Worm (Caenorhabditis elegans) whole organism, young adult: ENCODE results near the gene B0554.2.

ENCODE experiments used
- B0019.2 ChIP-seq: fragments of 200-800 bp; sonication (Bioruptor generic); conservative IDR thresholded peaks from 2 replicates; pipeline ENCODE4 v1.3.6; 2022; ENCODE audit warnings: missing genetic modification reagents, missing genetic modification characterization, missing compliant biosample characterization
- F22D6.2 ChIP-seq: sonication (generic microtip); optimal IDR thresholded peaks from 2 replicates; lab custom pipeline; 2016; ENCODE audit warnings: mild to moderate bottlenecking, missing genetic modification characterization, missing compliant biosample characterization
- dpl-1 ChIP-seq: fragments of 150-350 bp; optimal IDR thresholded peaks from 2 replicates; lab custom pipeline; 2014; ENCODE audit warnings: missing biosample characterization, missing genetic modification reagents, missing genetic modification characterization
- nhr-27 ChIP-seq: fragments of 200-800 bp; sonication (Bioruptor generic); optimal IDR thresholded peaks from 2 replicates; lab custom pipeline; 2018; ENCODE audit warnings: mild to moderate bottlenecking, missing genetic modification characterization, moderate library complexity, missing compliant biosample characterization

ce11 chrV:449685-450084, 15.7 kb downstream of the B0554.2 start, which contains the start of gene M02H5.8:
- TF ChIP-seq F22D6.2 (tag; lab: Kevin White, UChicago), result no peak
- TF ChIP-seq B0019.2 (GFP tag; lab: Robert Waterston, UW), result no peak
- no peak for TF ChIP-seq dpl-1 (GFP tag; lab: Kevin White, UChicago)
- no peak for TF ChIP-seq nhr-27 (tag; lab: Kevin White, UChicago)
